Fruit fly (Drosophila melanogaster): ENCODE results near the gene sturkopf.

The sturkopf gene

dm6 chr3L:1335989-1336961 lies 23.1 kb upstream of the sturkopf start (continued):
- no peak for TF ChIP-seq CG17802 (tag; optimal IDR thresholded peaks at IDR 0.05)
- TF ChIP-seq CG14667 (GFP tag; IDR thresholded peaks at IDR 0.05) = no peak
- TF ChIP-seq sd (tag; optimal IDR thresholded peaks at IDR 0.05) = peak; percentile 89
- no peak for TF ChIP-seq gsb (GFP tag; IDR thresholded peaks at IDR 0.05)
- TF ChIP-seq dati (GFP tag; IDR thresholded peaks at IDR 0.05) = no peak
- peak in 1 of 2 experiments; percentile 3 for TF ChIP-seq Trl (optimal IDR thresholded peaks at IDR 0.05)
- no peak for TF ChIP-seq Trl (GFP tag; optimal IDR thresholded peaks at IDR 0.05)
- TF ChIP-seq org-1 (GFP tag; optimal IDR thresholded peaks at IDR 0.05) = no peak
- TF ChIP-seq Fer3 (tag; optimal IDR thresholded peaks at IDR 0.05) = peak; percentile 15
- no peak for TF ChIP-seq ara (GFP tag; IDR thresholded peaks at IDR 0.05)
- no peak for TF ChIP-seq Dp (GFP tag; optimal IDR thresholded peaks at IDR 0.05)
- no peak for TF ChIP-seq CG16779 (GFP tag; IDR thresholded peaks at IDR 0.05)
- no peak for TF ChIP-seq dmrt11E (tag; optimal IDR thresholded peaks at IDR 0.05)
- TF ChIP-seq Bteb2 (GFP tag; optimal IDR thresholded peaks at IDR 0.05) = no peak
- TF ChIP-seq CG8478 (optimal IDR thresholded peaks at IDR 0.05) = no peak
- no peak for TF ChIP-seq CG7745 (tag; optimal IDR thresholded peaks at IDR 0.05)
- TF ChIP-seq Optix (GFP tag; IDR thresholded peaks at IDR 0.05) = no peak
- TF ChIP-seq luna (GFP tag; optimal IDR thresholded peaks at IDR 0.05) = no peak
- TF ChIP-seq br (optimal IDR thresholded peaks at IDR 0.05) = no peak
- no peak for TF ChIP-seq klu (GFP tag; IDR thresholded peaks at IDR 0.05)
- no peak for TF ChIP-seq CG11247 (GFP tag; IDR thresholded peaks at IDR 0.05)
- no peak for TF ChIP-seq CG11504 (tag; optimal IDR thresholded peaks at IDR 0.05)
- TF ChIP-seq CG17612 (GFP tag; IDR thresholded peaks at IDR 0.05) = no peak
- no peak for TF ChIP-seq CG31441 (GFP tag; IDR thresholded peaks at IDR 0.05)
- TF ChIP-seq en (GFP tag; optimal IDR thresholded peaks at IDR 0.05) = no peak
- TF ChIP-seq CG5180 (GFP tag; optimal IDR thresholded peaks at IDR 0.05) = no peak
- TF ChIP-seq CG7987 (GFP tag; optimal IDR thresholded peaks at IDR 0.05) = no peak
- no peak for TF ChIP-seq cad (GFP tag; optimal IDR thresholded peaks at IDR 0.05)
- no peak for TF ChIP-seq hkb (optimal IDR thresholded peaks at IDR 0.05)
- peak; percentile 27; the same call in 1 of the 2 replicates for TF ChIP-seq hkb (GFP tag; IDR thresholded peaks at IDR 0.05)
- TF ChIP-seq chif (GFP tag; optimal IDR thresholded peaks at IDR 0.05) = no peak
- TF ChIP-seq NC2β (GFP tag; optimal IDR thresholded peaks at IDR 0.05) = no peak
- no peak for TF ChIP-seq CG10654 (GFP tag; optimal IDR thresholded peaks at IDR 0.05)
- TF ChIP-seq CG12236 (GFP tag; optimal IDR thresholded peaks at IDR 0.05) = no peak
- TF ChIP-seq Lpt (GFP tag; optimal IDR thresholded peaks at IDR 0.05) = no peak
- TF ChIP-seq crc (GFP tag; optimal IDR thresholded peaks at IDR 0.05) = no peak
- TF ChIP-seq CG14441 (GFP tag; IDR thresholded peaks at IDR 0.05) = peak; percentile 13; the same call in 1 of the 2 replicates
- TF ChIP-seq CG6272 (GFP tag; IDR thresholded peaks at IDR 0.05) = no peak
- TF ChIP-seq D (optimal IDR thresholded peaks at IDR 0.05) = no peak
- no peak for TF ChIP-seq D (GFP tag; optimal IDR thresholded peaks at IDR 0.05)
- TF ChIP-seq Ets97D (GFP tag; optimal IDR thresholded peaks at IDR 0.05) = no peak
- TF ChIP-seq p53 (GFP tag; optimal IDR thresholded peaks at IDR 0.05) = no peak
- no peak for TF ChIP-seq pan (optimal IDR thresholded peaks at IDR 0.05)
- TF ChIP-seq pan (GFP tag; optimal IDR thresholded peaks at IDR 0.05 in 1 of 2, IDR thresholded peaks at IDR 0.05 in 1 of 2) = peak in 1 of 2 experiments; percentile 22
- TF ChIP-seq MBD-R2 (GFP tag; IDR thresholded peaks at IDR 0.05) = peak; percentile 36; the same call in 1 of the 2 replicates
- no peak for TF ChIP-seq otp (GFP tag; IDR thresholded peaks at IDR 0.05)
- TF ChIP-seq unpg (GFP tag; optimal IDR thresholded peaks at IDR 0.05) = no peak
- peak in 1 of 2 experiments; percentile 17 for TF ChIP-seq Hr78 (GFP tag; optimal IDR thresholded peaks at IDR 0.05)
- TF ChIP-seq mam (GFP tag; optimal IDR thresholded peaks at IDR 0.05) = no peak
- TF ChIP-seq Myb (GFP tag; optimal IDR thresholded peaks at IDR 0.05) = no peak
- no peak for TF ChIP-seq CG10565 (GFP tag; optimal IDR thresholded peaks at IDR 0.05)
- no peak for TF ChIP-seq CG9215 (GFP tag; IDR thresholded peaks at IDR 0.05)

All from whole organism, embryonic.